Fruit fly (Drosophila melanogaster) ovary, adult (tissue): Measurements from ENCODE around the gene alphaTub85E.

Experiments used
- CG17801 ChIP-seq: fragments of 200-800 bp; optimal IDR thresholded peaks from 2 replicates; lab custom pipeline; 2019; ENCODE audit warnings: missing biosample characterization, mild to moderate bottlenecking, missing genetic modification characterization, moderate library complexity; ENCODE audit not compliant: partially characterized antibody

alphaTub85E gene

dm6 chr3R:9747900-9748663 lies 15.0 kb upstream of the alphaTub85E start:
- no peak for TF ChIP-seq CG17801 (GFP tag; lab: Kevin White, UChicago)

- TF ChIP-seq CG17801 (GFP tag; lab: Kevin White, UChicago), result no peak
These were observed 14.6 kb upstream of the alphaTub85E start, which contains the start of gene PpD3 for dm6 chr3R:9747875-9747899. Gene PpD3 (plus strand): TSS chr3R:9747875.

- TF ChIP-seq CG17801 (GFP tag; lab: Kevin White, UChicago), result peak; percentile 80
These were observed 14.3 kb upstream of the alphaTub85E start, which contains the start of gene CG12948 for dm6 chr3R:9747272-9747874. Gene CG12948 (minus strand): TSS chr3R:9747744.

- TF ChIP-seq CG17801 (GFP tag; lab: Kevin White, UChicago), result no peak
These were observed 13.2 kb upstream of the alphaTub85E start, which contains the start of gene CG34409 for dm6 chr3R:9746267-9746666. Gene CG34409 (minus strand): TSS chr3R:9746367.

- TF ChIP-seq CG17801 (GFP tag; lab: Kevin White, UChicago), result no peak
These were observed 12.4 kb upstream of the alphaTub85E start for dm6 chr3R:9745442-9745841.

dm6 chr3R:9743995-9744394 lies 10.9 kb upstream of the alphaTub85E start:
- TF ChIP-seq CG17801 (GFP tag; lab: Kevin White, UChicago), result no peak

dm6 chr3R:9743217-9743616 lies 10.2 kb upstream of the alphaTub85E start, which contains the start of gene CG31415:
Gene CG31415 (plus strand): TSS chr3R:9743517.
- no peak for TF ChIP-seq CG17801 (GFP tag; lab: Kevin White, UChicago)

- peak; percentile 20 for TF ChIP-seq CG17801 (GFP tag; lab: Kevin White, UChicago)
These were observed 7.7 kb upstream of the alphaTub85E start, which contains the start of gene Pnn for dm6 chr3R:9740713-9741112. Gene Pnn (plus strand): TSS chr3R:9740899.

dm6 chr3R:9739793-9740192 lies 6.7 kb upstream of the alphaTub85E start, which contains the start of gene side-VII:
Gene side-VII (minus strand): TSS chr3R:9739979.
- TF ChIP-seq CG17801 (GFP tag; lab: Kevin White, UChicago), result no peak

- no peak for TF ChIP-seq CG17801 (GFP tag; lab: Kevin White, UChicago)
These were observed 2.1 kb upstream of the alphaTub85E start for dm6 chr3R:9735151-9735550.

- no peak for TF ChIP-seq CG17801 (GFP tag; lab: Kevin White, UChicago)
These were observed 2.3 kb downstream of the alphaTub85E start, which contains the start of gene FoxP for dm6 chr3R:9730784-9731183. Gene FoxP (minus strand): TSS chr3R:9730872.

dm6 chr3R:9725121-9725956 lies 7.7 kb downstream of the alphaTub85E start, which contains the start of gene hyd:
Gene hyd (minus strand): TSS chr3R:9725615.
- TF ChIP-seq CG17801 (GFP tag; lab: Kevin White, UChicago), result no peak

- no peak for TF ChIP-seq CG17801 (GFP tag; lab: Kevin White, UChicago)
These were observed 22.2 kb downstream of the alphaTub85E start, which contains the start of the genes trbd and dmt for dm6 chr3R:9710886-9711285. Gene trbd (minus strand): TSS chr3R:9711037. Gene dmt (plus strand): TSS chr3R:9711142.

dm6 chr3R:9710228-9710627 lies 22.8 kb downstream of the alphaTub85E start:
- no peak for TF ChIP-seq CG17801 (GFP tag; lab: Kevin White, UChicago)

- peak; percentile 55 for TF ChIP-seq CG17801 (GFP tag; lab: Kevin White, UChicago)
These were observed 27.9 kb downstream of the alphaTub85E start, which contains the start of gene Unc-115a for dm6 chr3R:9705008-9705628. Gene Unc-115a (minus strand): TSS chr3R:9705417.
